Worm (Caenorhabditis elegans): ENCODE measurements around the gene F36G9.15.

F36G9.15 gene

DNA sequence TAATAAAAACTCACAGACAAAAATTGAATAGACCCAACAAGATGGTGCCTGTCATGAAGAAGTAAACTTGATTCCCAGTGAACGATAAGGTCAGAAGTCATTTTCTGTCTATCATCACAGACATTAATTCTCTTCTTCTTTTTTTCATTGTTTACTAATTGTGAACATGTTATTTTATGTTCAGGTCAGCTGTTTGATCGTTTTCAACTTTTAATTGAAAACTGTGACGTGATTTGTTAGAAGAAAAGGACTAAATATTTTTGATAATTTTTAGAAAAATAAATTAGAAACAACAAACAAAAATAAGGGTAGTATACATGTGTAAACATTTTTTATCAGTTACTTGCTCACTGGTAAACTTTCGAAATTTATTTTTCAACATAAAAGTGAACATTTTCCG, 18.3 kb downstream of the F36G9.15 start, which contains the start of gene F36G9.7:
Gene F36G9.7, minus strand, starts transcription at position 101 of the 400 bp plus-strand sequence.
- no peak for TF ChIP-seq sea-2 (GFP tag; optimal IDR thresholded peaks at IDR 0.05)
- TF ChIP-seq ama-1 (optimal IDR thresholded peaks at IDR 0.05) = no peak
- no peak for TF ChIP-seq ceh-9 (tag; optimal IDR thresholded peaks at IDR 0.05)
- TF ChIP-seq tbx-2 (tag; optimal IDR thresholded peaks at IDR 0.05) = no peak
- TF ChIP-seq elt-2 (tag; optimal IDR thresholded peaks at IDR 0.05) = no peak
- no peak for TF ChIP-seq egl-5 (tag; optimal IDR thresholded peaks at IDR 0.05)
- no peak for TF ChIP-seq nhr-25 (tag; optimal IDR thresholded peaks at IDR 0.05)
- no peak for TF ChIP-seq aly-2 (tag; optimal IDR thresholded peaks at IDR 0.05)
- TF ChIP-seq nhr-28 (tag; optimal IDR thresholded peaks at IDR 0.05) = no peak
- TF ChIP-seq nhr-11 (tag; optimal IDR thresholded peaks at IDR 0.05) = no peak
- TF ChIP-seq mdl-1 (tag; optimal IDR thresholded peaks at IDR 0.05) = no peak
- no peak for TF ChIP-seq ceh-28 (tag; optimal IDR thresholded peaks at IDR 0.05)

DNA sequence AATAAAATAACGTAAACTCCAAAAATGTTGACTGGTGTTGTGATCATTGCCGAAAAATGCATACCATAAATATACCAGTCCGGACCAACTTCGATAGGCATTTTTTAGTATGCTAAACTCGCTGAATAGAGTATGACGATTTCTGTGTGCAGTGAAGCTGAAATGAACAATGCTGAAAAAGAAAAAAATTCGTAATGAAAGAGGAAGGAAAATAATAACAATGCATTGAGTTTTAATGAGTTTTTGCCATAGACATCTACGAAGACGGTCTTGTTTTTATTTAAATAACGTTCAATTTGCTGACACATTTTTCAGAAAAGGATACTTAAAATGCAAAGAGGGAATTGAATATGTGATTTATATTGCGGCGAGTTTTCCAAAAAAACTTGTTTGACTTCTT, 20.4 kb downstream of the F36G9.15 start, which contains the start of gene sri-1:
Gene sri-1, minus strand, starts transcription at position 101 of the 400 bp plus-strand sequence.
- TF ChIP-seq skn-1 (tag; optimal IDR thresholded peaks at IDR 0.05) (no peak), unc-39 (tag; optimal IDR thresholded peaks at IDR 0.05) (no peak), jun-1 (tag; optimal IDR thresholded peaks at IDR 0.05) (no peak), sea-2 (GFP tag; optimal IDR thresholded peaks at IDR 0.05) (no peak), elt-3 (tag; optimal IDR thresholded peaks at IDR 0.05) (no peak), nhr-25 (tag; optimal IDR thresholded peaks at IDR 0.05) (no peak), aly-2 (tag; optimal IDR thresholded peaks at IDR 0.05) (no peak), nhr-28 (tag; optimal IDR thresholded peaks at IDR 0.05) (no peak), unc-62 (GFP tag; optimal IDR thresholded peaks at IDR 0.05) (no peak), pha-4 (tag; optimal IDR thresholded peaks at IDR 0.05) (no peak), nhr-76 (tag; optimal IDR thresholded peaks at IDR 0.05) (no peak), ceh-82 (tag; optimal IDR thresholded peaks at IDR 0.05) (no peak), ceh-16 (tag; optimal IDR thresholded peaks at IDR 0.05) (no peak), nhr-67 (tag; optimal IDR thresholded peaks at IDR 0.05) (no peak), fkh-10 (GFP tag; optimal IDR thresholded peaks at IDR 0.05) (no peak), egl-5 (tag; optimal IDR thresholded peaks at IDR 0.05) (no peak), nhr-237 (tag; optimal IDR thresholded peaks at IDR 0.05) (no peak), zag-1 (tag; optimal IDR thresholded peaks at IDR 0.05) (no peak), mdl-1 (tag; optimal IDR thresholded peaks at IDR 0.05) (no peak), tbx-2 (tag; optimal IDR thresholded peaks at IDR 0.05) (no peak)

DNA sequence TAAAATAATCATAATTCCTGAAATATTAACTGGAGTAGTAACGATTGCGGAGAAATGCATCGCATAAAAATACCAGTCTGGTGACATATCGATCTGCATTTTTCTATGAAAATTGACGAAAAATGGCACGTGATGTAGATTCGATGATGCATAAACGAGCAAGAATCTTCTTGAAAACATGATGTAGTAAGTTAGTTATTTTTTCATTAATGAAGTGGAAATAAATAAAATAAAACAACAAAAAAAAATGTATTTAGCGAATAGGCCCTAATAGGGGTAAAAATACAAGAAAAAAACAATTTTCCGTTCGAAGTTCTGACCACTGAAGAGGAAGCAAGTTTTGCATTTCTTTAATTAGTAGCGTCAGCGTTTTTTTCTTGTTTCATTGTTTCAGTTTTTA, 22.9 kb downstream of the F36G9.15 start, which contains the start of gene sri-2:
Gene sri-2, minus strand, starts transcription at position 101 of the 400 bp plus-strand sequence.
- no peak for TF ChIP-seq ceh-28 (tag; optimal IDR thresholded peaks at IDR 0.05)
- TF ChIP-seq fkh-10 (GFP tag; optimal IDR thresholded peaks at IDR 0.05) = no peak
- TF ChIP-seq ama-1 (optimal IDR thresholded peaks at IDR 0.05) = no peak
- TF ChIP-seq fos-1 (tag; optimal IDR thresholded peaks at IDR 0.05) = no peak
- TF ChIP-seq mml-1 (tag; optimal IDR thresholded peaks at IDR 0.05) = no peak
- no peak for TF ChIP-seq elt-1 (tag; optimal IDR thresholded peaks at IDR 0.05)
- TF ChIP-seq unc-39 (tag; optimal IDR thresholded peaks at IDR 0.05) = no peak
- TF ChIP-seq nhr-25 (tag; optimal IDR thresholded peaks at IDR 0.05) = no peak

DNA sequence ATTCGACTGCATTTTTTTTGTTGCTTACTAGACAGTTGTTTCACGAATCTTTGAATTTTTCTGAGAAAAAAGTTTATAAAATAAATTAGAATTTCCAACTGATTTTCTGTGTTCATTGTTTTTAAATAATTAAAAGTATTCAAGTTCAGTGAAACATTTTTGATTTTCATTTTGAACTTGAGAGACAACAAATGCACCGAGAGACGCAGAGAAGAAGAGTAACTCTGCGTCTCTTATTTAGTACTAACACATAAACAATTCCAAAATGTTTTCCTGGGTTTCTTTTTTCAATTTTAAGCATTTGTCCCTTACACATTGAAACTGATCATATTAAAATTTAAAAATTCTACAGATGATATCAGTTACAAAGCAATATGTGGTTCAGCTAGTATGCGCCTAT, 28.5 kb downstream of the F36G9.15 start:
- TF ChIP-seq ztf-11 (tag; optimal IDR thresholded peaks at IDR 0.05) = no peak
- no peak for TF ChIP-seq nhr-28 (tag; optimal IDR thresholded peaks at IDR 0.05)
- no peak for TF ChIP-seq mdl-1 (tag; optimal IDR thresholded peaks at IDR 0.05)
- TF ChIP-seq nhr-77 (tag; optimal IDR thresholded peaks at IDR 0.05) = no peak
- no peak for TF ChIP-seq elt-3 (tag; optimal IDR thresholded peaks at IDR 0.05)
- TF ChIP-seq ceh-28 (tag; optimal IDR thresholded peaks at IDR 0.05) = no peak
- no peak for TF ChIP-seq nhr-43 (tag; optimal IDR thresholded peaks at IDR 0.05; ENCODE audit: poor library complexity, severe bottlenecking)
- TF ChIP-seq egl-5 (tag; optimal IDR thresholded peaks at IDR 0.05) = no peak

DNA sequence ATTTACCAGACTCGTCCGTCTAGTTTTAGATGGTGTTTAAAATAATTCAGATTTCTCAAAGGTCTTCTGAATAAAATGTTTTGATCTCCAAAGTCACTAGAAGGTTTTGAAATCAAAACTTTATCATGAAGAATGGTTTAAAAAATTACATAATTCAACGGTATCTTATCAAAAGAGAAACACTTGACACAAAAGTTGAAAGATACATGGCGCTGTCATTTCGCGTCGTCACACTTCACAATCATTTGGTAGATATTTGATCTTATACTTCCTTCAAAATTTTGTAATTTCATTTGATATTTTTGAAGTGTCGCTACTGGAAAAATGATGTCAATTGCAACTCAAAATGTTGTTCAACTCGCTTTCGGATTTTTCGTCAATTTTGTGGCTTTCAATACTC, 30.9 kb downstream of the F36G9.15 start, which contains the start of gene F36G9.3:
Gene F36G9.3, plus strand, starts transcription at position 301 of the 400 bp plus-strand sequence.
- TF ChIP-seq nhr-11 (tag; optimal IDR thresholded peaks at IDR 0.05) = no peak
- no peak for TF ChIP-seq tbx-2 (tag; optimal IDR thresholded peaks at IDR 0.05)
- no peak for TF ChIP-seq eor-1 (tag; optimal IDR thresholded peaks at IDR 0.05)
- no peak for TF ChIP-seq nhr-76 (tag; optimal IDR thresholded peaks at IDR 0.05)
- TF ChIP-seq nhr-77 (tag; optimal IDR thresholded peaks at IDR 0.05) = no peak
- TF ChIP-seq mdl-1 (tag; optimal IDR thresholded peaks at IDR 0.05) = no peak
- TF ChIP-seq ztf-11 (tag; optimal IDR thresholded peaks at IDR 0.05) = no peak
- no peak for TF ChIP-seq elt-3 (tag; optimal IDR thresholded peaks at IDR 0.05)
